Fruit fly (Drosophila melanogaster) whole organism, embryonic: ENCODE results near the gene CG7906.

Source experiments
- B-H1 ChIP-seq: fragments of 200-800 bp; sonication (Bioruptor generic); IDR thresholded peaks from 3 replicates; pipeline ENCODE4 v1.3.6; 2022; ENCODE audit warnings: missing biosample characterization, missing genetic modification characterization
- CG18262 ChIP-seq: fragments of 200-800 bp; optimal IDR thresholded peaks from 3 replicates; lab custom pipeline; 2019; ENCODE audit warnings: missing biosample characterization, mild to moderate bottlenecking, missing genetic modification characterization, moderate library complexity
- CG2678 ChIP-seq: fragments of 200-800 bp; sonication (Bioruptor generic); optimal IDR thresholded peaks from 3 replicates; lab custom pipeline; 2019; ENCODE audit warnings: missing biosample characterization, mild to moderate bottlenecking, missing genetic modification characterization, moderate library complexity
- H2.0 ChIP-seq: fragments of 200-800 bp; sonication (Bioruptor generic); IDR thresholded peaks from 2 replicates; pipeline ENCODE4 v1.3.6; 2022; ENCODE audit warnings: missing biosample characterization, missing genetic modification characterization
- HLH54F ChIP-seq: fragments of 200-800 bp; sonication (Bioruptor generic); optimal IDR thresholded peaks from 3 replicates; lab custom pipeline; 2016; ENCODE audit warnings: missing biosample characterization, missing genetic modification characterization
- HmgZ ChIP-seq: fragments of 200-800 bp; sonication (Bioruptor generic); optimal IDR thresholded peaks from 2 replicates; lab custom pipeline; 2018; ENCODE audit warnings: missing biosample characterization, mild to moderate bottlenecking, missing genetic modification characterization
- cad ChIP-seq: fragments of >200 bp; optimal IDR thresholded peaks from 2 replicates; lab custom pipeline; 2017; ENCODE audit warnings: missing biosample characterization, missing genetic modification characterization
- p53 ChIP-seq: fragments of 200-800 bp; sonication (Bioruptor generic); optimal IDR thresholded peaks from 2 replicates; lab custom pipeline; 2016; ENCODE audit warnings: missing biosample characterization, missing genetic modification characterization
- usp ChIP-seq: fragments of >200 bp; optimal IDR thresholded peaks from 2 replicates; lab custom pipeline; 2017; ENCODE audit warnings: missing biosample characterization, missing genetic modification characterization
- wek ChIP-seq: fragments of 200-800 bp; sonication (Bioruptor generic); optimal IDR thresholded peaks from 3 replicates; lab custom pipeline; 2018; ENCODE audit warnings: missing biosample characterization, mild to moderate bottlenecking, missing genetic modification characterization, moderate library complexity

- peak; percentile 10 for TF ChIP-seq HLH54F (GFP tag; lab: Kevin White, UChicago)
- TF ChIP-seq B-H1 (GFP tag; lab: Robert Waterston, UW) = peak; percentile 64
- no peak for TF ChIP-seq p53
- TF ChIP-seq usp (GFP tag; lab: Kevin White, UChicago) = no peak
- TF ChIP-seq H2.0 (GFP tag; lab: Robert Waterston, UW) = peak; percentile 80
- TF ChIP-seq wek = no peak
- no peak for TF ChIP-seq cad (GFP tag; lab: Kevin White, UChicago)
- peak; percentile 55 for TF ChIP-seq CG18262 (tag; lab: Kevin White, UChicago)
- peak; percentile 0 for TF ChIP-seq CG2678 (tag; lab: Kevin White, UChicago)
- no peak for TF ChIP-seq HmgZ (tag; lab: Kevin White, UChicago)
Observed at dm6 chr3L:14189957-14190624, 46.3 kb upstream of the CG7906 start.
